Fruit fly (Drosophila melanogaster) whole organism, embryonic: Measurements from ENCODE around the gene tai.

Experiments used
- CG15011 ChIP-seq: fragments of 200-800 bp; sonication (Bioruptor generic); optimal IDR thresholded peaks from 3 replicates; lab custom pipeline; 2018; ENCODE audit warnings: missing biosample characterization, mild to moderate bottlenecking, missing genetic modification characterization
- CG1647 ChIP-seq: fragments of 200-800 bp; sonication (Bioruptor generic); optimal IDR thresholded peaks from 3 replicates; lab custom pipeline; 2016; ENCODE audit warnings: missing biosample characterization, missing genetic modification characterization
- HLHmδ ChIP-seq: fragments of 200-800 bp; sonication (Bioruptor generic); optimal IDR thresholded peaks from 2 replicates; lab custom pipeline; 2018; ENCODE audit warnings: missing biosample characterization, mild to moderate bottlenecking, missing genetic modification characterization, moderate library complexity
- Med ChIP-seq: fragments of 200-800 bp; sonication (Bioruptor generic); peaks from one replicate; lab custom pipeline; 2016; ENCODE audit warnings: missing biosample characterization, missing genetic modification characterization, mild to moderate bottlenecking, inconsistent platforms, moderate library complexity
- Xbp1 ChIP-seq: fragments of 200-800 bp; sonication (Bioruptor generic); optimal IDR thresholded peaks from 3 replicates; lab custom pipeline; 2016; ENCODE audit warnings: missing biosample characterization, mild to moderate bottlenecking, missing genetic modification characterization
- h ChIP-seq: fragments of >200 bp; optimal IDR thresholded peaks from 2 replicates; lab custom pipeline; 2017

DNA sequence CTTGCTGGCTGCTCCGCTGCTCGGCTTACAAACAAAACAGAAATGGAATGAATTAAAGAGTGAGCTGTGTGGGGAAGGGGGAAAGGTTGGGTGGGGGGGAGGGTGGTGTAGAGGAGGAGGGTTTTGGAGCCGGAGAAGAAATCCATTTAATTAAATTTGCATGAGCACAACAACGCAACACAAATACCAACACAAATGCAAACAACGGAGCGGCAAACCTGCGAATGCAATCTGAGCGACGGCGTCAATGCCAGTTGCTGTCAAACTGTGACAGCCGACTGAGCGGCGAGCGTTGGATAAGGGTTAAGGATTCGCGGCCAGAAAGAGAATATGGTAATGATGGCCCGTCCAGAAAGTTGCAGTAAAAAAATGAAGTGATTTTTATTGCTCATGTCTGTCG, 58.8 kb downstream of the tai start:
- TF ChIP-seq Med (GFP tag; lab: Kevin White, UChicago) (no peak), Xbp1 (no peak), CG1647 (GFP tag; lab: Kevin White, UChicago) (no peak), h (lab: Kevin White, UChicago) (no peak), CG15011 (GFP tag; lab: Kevin White, UChicago) (no peak), HLHmδ (GFP tag; lab: Kevin White, UChicago) (no peak)
